Fruit fly (Drosophila melanogaster): ENCODE data around the gene CG13733.
A peak's percentile ranks its signal among the peaks of the same experiment; 100 is the strongest.

Gene CG13733

dm6 chr3L:17458856-17459518 is 19.7 kb downstream of the CG13733 start (continued):
- TF ChIP-seq Fer2 (tag; optimal IDR thresholded peaks at IDR 0.05): no peak
- TF ChIP-seq CG2678 (tag; optimal IDR thresholded peaks at IDR 0.05): peak; percentile 47
- no peak for TF ChIP-seq CG2202 (tag; optimal IDR thresholded peaks at IDR 0.05)
- TF ChIP-seq B-H1 (GFP tag; IDR thresholded peaks at IDR 0.05): peak; percentile 22; the same call in 1 of the 3 replicates
- TF ChIP-seq CG3407 (GFP tag; optimal IDR thresholded peaks at IDR 0.05): no peak
- TF ChIP-seq CG42726 (GFP tag; IDR thresholded peaks at IDR 0.05; ENCODE audit: partially characterized antibody): no peak
- no peak for TF ChIP-seq knrl (GFP tag; IDR thresholded peaks at IDR 0.05; ENCODE audit: partially characterized antibody)
- TF ChIP-seq Chrac-16 (GFP tag; optimal IDR thresholded peaks at IDR 0.05): no peak
- peak; percentile 55 for TF ChIP-seq CG17359 (tag; optimal IDR thresholded peaks at IDR 0.05)
- peak; percentile 63 for TF ChIP-seq gem (tag; optimal IDR thresholded peaks at IDR 0.05)
- no peak for TF ChIP-seq usp (GFP tag; optimal IDR thresholded peaks at IDR 0.05)
- TF ChIP-seq rib (GFP tag; IDR thresholded peaks at IDR 0.05): no peak
- TF ChIP-seq CG2120 (GFP tag; optimal IDR thresholded peaks at IDR 0.05): peak; percentile 42
- TF ChIP-seq BtbVII (GFP tag; optimal IDR thresholded peaks at IDR 0.05): peak; percentile 20
- TF ChIP-seq CG9876 (GFP tag; optimal IDR thresholded peaks at IDR 0.05): no peak
- no peak for TF ChIP-seq hbn (GFP tag; IDR thresholded peaks at IDR 0.05; ENCODE audit: partially characterized antibody)
- TF ChIP-seq CG30020 (tag; optimal IDR thresholded peaks at IDR 0.05): no peak
- no peak for TF ChIP-seq CG17186 (GFP tag; optimal IDR thresholded peaks at IDR 0.05)
- no peak for TF ChIP-seq mld (GFP tag; IDR thresholded peaks at IDR 0.05; ENCODE audit: partially characterized antibody)
- TF ChIP-seq CG12299 (tag; optimal IDR thresholded peaks at IDR 0.05): no peak
- TF ChIP-seq wek (GFP tag; optimal IDR thresholded peaks at IDR 0.05): no peak
- peak; percentile 54; the same call in 1 of the 2 replicates for TF ChIP-seq sisA (GFP tag; IDR thresholded peaks at IDR 0.05)
- no peak for TF ChIP-seq cato (GFP tag; optimal IDR thresholded peaks at IDR 0.05; ENCODE audit: borderline replicate concordance)
- TF ChIP-seq CG11695 (GFP tag; IDR thresholded peaks at IDR 0.05): peak; percentile 63; the same call in 2 of the 3 replicates
- no peak for TF ChIP-seq dm (GFP tag; optimal IDR thresholded peaks at IDR 0.05)
- TF ChIP-seq TFAM (GFP tag; optimal IDR thresholded peaks at IDR 0.05): no peak
- no peak for TF ChIP-seq sim (GFP tag; IDR thresholded peaks at IDR 0.05)
- peak; percentile 22 for TF ChIP-seq Hmr (GFP tag; optimal IDR thresholded peaks at IDR 0.05)
- TF ChIP-seq lmd (GFP tag; IDR thresholded peaks at IDR 0.05): 0 out of 2 replicates have a peak, but pooled peaks have one; percentile 17
- TF ChIP-seq tx (GFP tag; optimal IDR thresholded peaks at IDR 0.05): no peak
- no peak for TF ChIP-seq Hey (tag; optimal IDR thresholded peaks at IDR 0.05)
- no peak; the same call in 1 of the 2 replicates for TF ChIP-seq CG10366 (GFP tag; IDR thresholded peaks at IDR 0.05)
- TF ChIP-seq Lim3 (GFP tag; IDR thresholded peaks at IDR 0.05): no peak
- TF ChIP-seq CG4328 (GFP tag; optimal IDR thresholded peaks at IDR 0.05): no peak
- TF ChIP-seq BEAF-32 (GFP tag; optimal IDR thresholded peaks at IDR 0.05): no peak
- peak; percentile 13 for TF ChIP-seq CG15514 (GFP tag; optimal IDR thresholded peaks at IDR 0.05)
- no peak for TF ChIP-seq klu (GFP tag; IDR thresholded peaks at IDR 0.05)
- peak; percentile 7 for TF ChIP-seq ind (GFP tag; optimal IDR thresholded peaks at IDR 0.05)
- peak; percentile 0 for TF ChIP-seq CG18619 (GFP tag; optimal IDR thresholded peaks at IDR 0.05)
- no peak for TF ChIP-seq NC2α (GFP tag; optimal IDR thresholded peaks at IDR 0.05)
- no peak for TF ChIP-seq sens-2 (GFP tag; IDR thresholded peaks at IDR 0.05)
- no peak for TF ChIP-seq ewg (GFP tag; optimal IDR thresholded peaks at IDR 0.05)
- peak; percentile 18 for TF ChIP-seq CG14710 (tag; optimal IDR thresholded peaks at IDR 0.05)
- no peak for TF ChIP-seq NC2β (GFP tag; optimal IDR thresholded peaks at IDR 0.05)
- TF ChIP-seq bowl (GFP tag; IDR thresholded peaks at IDR 0.05): no peak
- no peak for TF ChIP-seq emc (GFP tag; optimal IDR thresholded peaks at IDR 0.05)
- TF ChIP-seq insv (GFP tag; optimal IDR thresholded peaks at IDR 0.05): no peak
- TF ChIP-seq CG1647 (GFP tag; optimal IDR thresholded peaks at IDR 0.05): no peak
- TF ChIP-seq Stat92E (GFP tag; optimal IDR thresholded peaks at IDR 0.05): no peak
